Fruit fly (Drosophila melanogaster) whole organism, embryonic: ENCODE measurements around the gene CG32811.

Experiments used
- Abd-B ChIP-seq: fragments of 200-800 bp; sonication (Bioruptor generic); optimal IDR thresholded peaks from 2 replicates; lab custom pipeline; 2018; ENCODE audit warnings: missing biosample characterization, mild to moderate bottlenecking, missing genetic modification characterization, moderate library complexity
- Adf1 ChIP-seq: fragments of 200-800 bp; sonication (Bioruptor generic); IDR thresholded peaks from 2 replicates; pipeline ENCODE4 v1.3.6; 2022; ENCODE audit warnings: missing biosample characterization, missing genetic modification characterization
- CG10209 ChIP-seq: fragments of 200-800 bp; sonication (Bioruptor generic); optimal IDR thresholded peaks from 3 replicates; lab custom pipeline; 2017; ENCODE audit warnings: missing biosample characterization, mild to moderate bottlenecking, missing genetic modification characterization, missing genetic modification reagents
- CG10267 ChIP-seq: fragments of 200-800 bp; sonication (Bioruptor generic); optimal IDR thresholded peaks from 2 replicates; lab custom pipeline; 2018; ENCODE audit warnings: missing biosample characterization, mild to moderate bottlenecking, missing genetic modification characterization, moderate library complexity
- CG11398 ChIP-seq: fragments of 200-800 bp; sonication (Bioruptor generic); optimal IDR thresholded peaks from 2 replicates; lab custom pipeline; 2016; ENCODE audit warnings: missing biosample characterization, missing genetic modification characterization
- CG12071 ChIP-seq: fragments of 200-800 bp; sonication (Bioruptor generic); optimal IDR thresholded peaks from 3 replicates; lab custom pipeline; 2018; ENCODE audit warnings: missing biosample characterization, mild to moderate bottlenecking, missing genetic modification characterization
- CG12659 ChIP-seq: fragments of 200-800 bp; sonication (Bioruptor generic); optimal IDR thresholded peaks from 3 replicates; lab custom pipeline; 2017; ENCODE audit warnings: mild to moderate bottlenecking, missing biosample characterization, missing genetic modification reagents, missing genetic modification characterization
- CG13775 ChIP-seq: fragments of 200-800 bp; sonication (Bioruptor generic); optimal IDR thresholded peaks from 3 replicates; lab custom pipeline; 2017; ENCODE audit warnings: missing biosample characterization, mild to moderate bottlenecking, missing genetic modification characterization
- CG14667 ChIP-seq: fragments of 200-800 bp; sonication (Bioruptor generic); IDR thresholded peaks from 2 replicates; pipeline ENCODE4 v1.3.6; 2022; ENCODE audit warnings: missing biosample characterization, missing genetic modification characterization
- CG18262 ChIP-seq: fragments of 200-800 bp; optimal IDR thresholded peaks from 3 replicates; lab custom pipeline; 2019; ENCODE audit warnings: missing biosample characterization, mild to moderate bottlenecking, missing genetic modification characterization, moderate library complexity
- CG2202 ChIP-seq: fragments of 200-800 bp; sonication (Bioruptor generic); optimal IDR thresholded peaks from 2 replicates; lab custom pipeline; 2018; ENCODE audit warnings: missing biosample characterization, mild to moderate bottlenecking, missing genetic modification characterization
- CG2875 ChIP-seq: fragments of 200-800 bp; sonication (Bioruptor generic); optimal IDR thresholded peaks from 2 replicates; lab custom pipeline; 2017; ENCODE audit warnings: missing biosample characterization, mild to moderate bottlenecking, missing genetic modification characterization, missing genetic modification reagents
- CG3163 ChIP-seq: fragments of 200-800 bp; sonication (Bioruptor generic); optimal IDR thresholded peaks from 3 replicates; lab custom pipeline; 2016; ENCODE audit warnings: missing biosample characterization, missing genetic modification characterization
- CG3726 ChIP-seq: fragments of 200-800 bp; sonication (Bioruptor generic); IDR thresholded peaks from 3 replicates; pipeline ENCODE4, ENCODE4 v1.3.6; 2022; ENCODE audit warnings: missing biosample characterization, missing genetic modification characterization
- CG4360 ChIP-seq: fragments of 200-800 bp; sonication (Bioruptor generic); IDR thresholded peaks from 2 replicates; pipeline ENCODE4 v1.3.6; 2022; ENCODE audit warnings: missing biosample characterization, missing genetic modification characterization
- CG4424 ChIP-seq: fragments of 200-800 bp; sonication (Bioruptor generic); optimal IDR thresholded peaks from 3 replicates; lab custom pipeline; 2016; ENCODE audit warnings: missing biosample characterization, missing genetic modification characterization
- CG6175 ChIP-seq: fragments of 200-800 bp; sonication (Bioruptor generic); IDR thresholded peaks from 3 replicates; pipeline ENCODE4 v1.3.6; 2022; ENCODE audit warnings: missing biosample characterization, missing genetic modification characterization
- CG6813 ChIP-seq: fragments of 200-800 bp; sonication (Bioruptor generic); optimal IDR thresholded peaks from 2 replicates; lab custom pipeline; 2017; ENCODE audit warnings: missing biosample characterization, missing genetic modification characterization, mild to moderate bottlenecking, moderate library complexity, missing genetic modification reagents
- CG7928 ChIP-seq: fragments of 200-800 bp; sonication (Bioruptor generic); optimal IDR thresholded peaks from 2 replicates; lab custom pipeline; 2017; ENCODE audit warnings: missing biosample characterization, mild to moderate bottlenecking, missing genetic modification characterization
- CG8944 ChIP-seq: fragments of 200-800 bp; sonication (Bioruptor generic); optimal IDR thresholded peaks from 3 replicates; lab custom pipeline; 2016; ENCODE audit warnings: missing biosample characterization, missing genetic modification characterization
- Drgx ChIP-seq: fragments of 200-800 bp; sonication (Bioruptor generic); IDR thresholded peaks from 2 replicates; pipeline ENCODE4 v1.3.6; 2022; ENCODE audit warnings: missing biosample characterization, missing genetic modification characterization
- Elba2 ChIP-seq: fragments of 200-800 bp; sonication (Bioruptor generic); optimal IDR thresholded peaks from 3 replicates; lab custom pipeline; 2016; ENCODE audit warnings: missing biosample characterization, missing genetic modification characterization
- Fer1 ChIP-seq: fragments of 200-800 bp; sonication (Bioruptor generic); optimal IDR thresholded peaks from 2 replicates; lab custom pipeline; 2017; ENCODE audit warnings: missing biosample characterization, mild to moderate bottlenecking, missing genetic modification characterization
- Kr ChIP-seq: fragments of 200-800 bp; sonication (Bioruptor generic); optimal IDR thresholded peaks from 2 replicates; lab custom pipeline; 2017; ENCODE audit warnings: missing biosample characterization, mild to moderate bottlenecking, missing genetic modification characterization
- Meics ChIP-seq: fragments of 200-800 bp; sonication (Bioruptor generic); optimal IDR thresholded peaks from 2 replicates; lab custom pipeline; 2017; ENCODE audit warnings: missing biosample characterization, mild to moderate bottlenecking, missing genetic modification characterization
- Oli ChIP-seq: fragments of 200-800 bp; sonication (Bioruptor generic); optimal IDR thresholded peaks from 2 replicates; lab custom pipeline; 2018; ENCODE audit warnings: missing biosample characterization, mild to moderate bottlenecking, missing genetic modification characterization, moderate library complexity
- Opbp ChIP-seq: fragments of 200-800 bp; sonication (Bioruptor generic); IDR thresholded peaks from 3 replicates; pipeline ENCODE4 v1.3.6; 2022; ENCODE audit warnings: missing biosample characterization, missing genetic modification characterization; ENCODE audit not compliant: partially characterized antibody
- Spps ChIP-seq: fragments of 200-800 bp; sonication (Bioruptor generic); optimal IDR thresholded peaks from 2 replicates; lab custom pipeline; 2018; ENCODE audit warnings: missing biosample characterization, mild to moderate bottlenecking, missing genetic modification characterization
- ab ChIP-seq: fragments of 200-800 bp; sonication (Bioruptor generic); optimal IDR thresholded peaks from 2 replicates; lab custom pipeline; 2016; ENCODE audit warnings: missing biosample characterization, missing genetic modification characterization
- ash1 ChIP-seq: fragments of 200-800 bp; sonication (Bioruptor generic); optimal IDR thresholded peaks from 2 replicates; lab custom pipeline; 2018; ENCODE audit warnings: missing biosample characterization, mild to moderate bottlenecking, missing genetic modification characterization
- bbx ChIP-seq: fragments of 200-800 bp; sonication (Bioruptor generic); IDR thresholded peaks from 2 replicates; pipeline ENCODE4 v1.3.6; 2022; ENCODE audit warnings: missing biosample characterization, missing genetic modification characterization; ENCODE audit not compliant: partially characterized antibody
- bowl ChIP-seq: fragments of 200-800 bp; sonication (Bioruptor generic); IDR thresholded peaks from 2 replicates; pipeline ENCODE4 v1.3.6; 2022; ENCODE audit warnings: missing biosample characterization, missing genetic modification characterization
- dan ChIP-seq: fragments of 200-800 bp; sonication (Bioruptor generic); IDR thresholded peaks from 2 replicates; pipeline ENCODE4 v1.3.6; 2022; ENCODE audit warnings: missing biosample characterization, missing genetic modification characterization
- dm ChIP-seq: fragments of 200-800 bp; sonication (Bioruptor generic); optimal IDR thresholded peaks from 3 replicates; lab custom pipeline; 2016; ENCODE audit warnings: missing biosample characterization, missing genetic modification characterization
- dpn ChIP-seq, 2 experiments: fragments of 200-800 bp; sonication (Bioruptor generic); optimal IDR thresholded peaks; 3 replicates each; lab custom pipeline; 2016; ENCODE audit warnings: missing biosample characterization in 2 of 2, missing genetic modification characterization in 2 of 2
- fd102C ChIP-seq: fragments of 200-800 bp; sonication (Bioruptor generic); optimal IDR thresholded peaks from 2 replicates; lab custom pipeline; 2018; ENCODE audit warnings: missing biosample characterization, mild to moderate bottlenecking, missing genetic modification characterization, moderate library complexity
- fd96Cb ChIP-seq: fragments of 200-800 bp; sonication (Bioruptor generic); optimal IDR thresholded peaks from 2 replicates; lab custom pipeline; 2018; ENCODE audit warnings: missing biosample characterization, mild to moderate bottlenecking, missing genetic modification characterization, moderate library complexity
- ftz-f1 ChIP-seq: fragments of 200-800 bp; sonication (Bioruptor generic); optimal IDR thresholded peaks from 2 replicates; lab custom pipeline; 2016; ENCODE audit warnings: missing biosample characterization, missing genetic modification characterization
- gcm2 ChIP-seq: fragments of 200-800 bp; sonication (Bioruptor generic); optimal IDR thresholded peaks from 2 replicates; lab custom pipeline; 2016; ENCODE audit warnings: missing biosample characterization, missing genetic modification characterization
- kni ChIP-seq: fragments of 200-800 bp; sonication (Bioruptor generic); optimal IDR thresholded peaks from 3 replicates; lab custom pipeline; 2017; ENCODE audit warnings: mild to moderate bottlenecking, missing biosample characterization, missing genetic modification reagents, missing genetic modification characterization
- mirr ChIP-seq: fragments of 200-800 bp; sonication (Bioruptor generic); optimal IDR thresholded peaks from 3 replicates; lab custom pipeline; 2018; ENCODE audit warnings: missing biosample characterization, mild to moderate bottlenecking, missing genetic modification characterization
- nau ChIP-seq: fragments of 200-800 bp; sonication (Bioruptor generic); optimal IDR thresholded peaks from 3 replicates; lab custom pipeline; 2017; ENCODE audit warnings: missing biosample characterization, mild to moderate bottlenecking, missing genetic modification characterization, missing genetic modification reagents
- pb ChIP-seq: fragments of 200-800 bp; sonication (Bioruptor generic); optimal IDR thresholded peaks from 3 replicates; lab custom pipeline; 2016; ENCODE audit warnings: missing biosample characterization, missing genetic modification characterization
- pfk ChIP-seq: fragments of 200-800 bp; sonication (Bioruptor generic); optimal IDR thresholded peaks from 2 replicates; lab custom pipeline; 2018; ENCODE audit warnings: missing biosample characterization, mild to moderate bottlenecking, missing genetic modification characterization, moderate library complexity
- pita ChIP-seq: fragments of 200-800 bp; sonication (Bioruptor generic); optimal IDR thresholded peaks from 2 replicates; lab custom pipeline; 2017; ENCODE audit warnings: missing biosample characterization, mild to moderate bottlenecking, missing genetic modification characterization
- sim ChIP-seq: fragments of 200-800 bp; sonication (Bioruptor generic); IDR thresholded peaks from 2 replicates; pipeline ENCODE4 v1.3.6; 2022; ENCODE audit warnings: missing biosample characterization, missing genetic modification characterization
- sr ChIP-seq: fragments of 200-800 bp; sonication (Bioruptor generic); IDR thresholded peaks from 3 replicates; pipeline ENCODE4 v1.3.6; 2022; ENCODE audit warnings: missing biosample characterization, missing genetic modification characterization
- tll ChIP-seq, 2 experiments: fragments of 200-800 bp in 1 of 2; fragments of >200 bp in 1 of 2; sonication (Bioruptor generic) in 1 of 2; optimal IDR thresholded peaks; 2 replicates each; lab custom pipeline; 2017 to 2019; ENCODE audit warnings: missing biosample characterization in 2 of 2, missing genetic modification characterization in 2 of 2, mild to moderate bottlenecking in 1 of 2, moderate library complexity in 1 of 2
- tup ChIP-seq: fragments of 200-800 bp; sonication (Bioruptor generic); optimal IDR thresholded peaks from 2 replicates; lab custom pipeline; 2016; ENCODE audit warnings: missing biosample characterization, mild to moderate bottlenecking, missing genetic modification characterization, moderate library complexity

The CG32811 gene

DNA sequence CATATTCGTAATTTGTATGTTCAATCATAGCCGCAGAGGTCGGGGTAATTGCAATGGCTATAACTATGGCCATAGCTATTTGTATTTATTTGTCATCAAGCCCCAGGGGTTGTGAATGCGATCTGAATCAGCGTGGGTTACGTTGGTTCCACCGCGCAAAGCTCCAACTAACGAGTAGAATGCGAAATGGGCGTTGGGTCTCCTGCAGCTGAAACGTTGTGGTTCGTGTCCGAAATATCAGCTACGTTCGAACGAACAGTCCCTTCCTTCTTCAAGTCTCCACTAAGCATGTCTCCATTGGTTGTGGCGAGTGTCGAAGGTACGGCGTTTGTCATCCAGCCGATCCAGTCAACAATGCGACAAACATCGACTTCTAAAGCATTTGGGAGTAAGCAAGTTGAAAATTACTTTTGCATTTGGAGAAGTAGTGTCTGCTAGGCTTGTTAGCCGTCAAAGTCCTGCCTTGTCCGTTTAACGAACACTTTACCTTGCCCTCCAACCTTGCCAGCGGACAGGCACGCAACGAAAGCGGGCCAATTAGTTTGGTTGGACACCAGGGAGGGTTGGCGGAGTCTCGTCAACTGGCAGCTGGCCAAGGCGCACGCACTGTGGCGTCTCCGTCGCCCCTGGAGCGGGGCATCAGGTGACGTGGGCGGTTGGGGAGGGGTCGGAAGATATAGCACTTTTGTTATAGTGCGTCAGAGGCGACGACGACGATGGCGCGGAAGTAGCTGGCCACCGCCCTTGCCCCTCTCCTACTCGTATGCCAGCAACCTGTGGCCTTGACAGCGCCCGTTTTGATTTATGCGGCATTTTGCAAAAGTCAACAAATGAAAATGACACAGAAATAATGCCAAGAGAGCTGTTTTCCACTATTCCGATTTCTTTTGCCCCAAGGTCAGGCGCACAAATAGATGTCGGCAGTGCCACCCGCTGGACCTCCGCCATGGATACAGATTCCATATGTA, 11.0 kb downstream of the CG32811 start, which contains the start of gene CG32812:
Gene CG32812 (plus strand): TSS at position 423 of the 968 bp plus-strand sequence.
- TF ChIP-seq CG7928 (GFP tag; lab: Kevin White, UChicago) (no peak), CG10267 (no peak), CG12071 (GFP tag; lab: Kevin White, UChicago) (no peak), pfk (no peak), kni (GFP tag; lab: Kevin White, UChicago) (no peak), CG3163 (GFP tag; lab: Kevin White, UChicago) (no peak), pb (no peak), tup (no peak), Spps (tag; lab: Kevin White, UChicago) (no peak), tll (GFP tag; optimal IDR thresholded peaks at IDR 0.05; lab: Kevin White, UChicago) (no peak), pita (GFP tag; lab: Kevin White, UChicago) (peak; percentile 40), CG6175 (GFP tag; lab: Robert Waterston, UW) (peak; percentile 85), Adf1 (no peak), Abd-B (GFP tag; lab: Kevin White, UChicago) (no peak), Drgx (GFP tag; lab: Robert Waterston, UW) (no peak), Meics (GFP tag; lab: Kevin White, UChicago) (no peak), CG6813 (GFP tag; lab: Kevin White, UChicago) (no peak), sr (GFP tag; lab: Robert Waterston, UW) (peak; percentile 94), bbx (GFP tag; lab: Robert Waterston, UW) (no peak), ash1 (GFP tag; lab: Kevin White, UChicago) (no peak), Oli (no peak), CG18262 (tag; lab: Kevin White, UChicago) (no peak), dan (no peak), Opbp (GFP tag; lab: Robert Waterston, UW) (no peak), CG10209 (GFP tag; lab: Kevin White, UChicago) (no peak), CG3726 (GFP tag; lab: Robert Waterston, UW) (no peak), CG4360 (GFP tag; lab: Robert Waterston, UW) (no peak), fd96Cb (tag; lab: Kevin White, UChicago) (no peak), CG14667 (GFP tag; lab: Robert Waterston, UW) (no peak), fd102C (GFP tag; lab: Kevin White, UChicago) (no peak), CG12659 (GFP tag; lab: Kevin White, UChicago) (no peak), Kr (GFP tag; lab: Kevin White, UChicago) (no peak), CG11398 (GFP tag; lab: Kevin White, UChicago) (no peak), bowl (GFP tag; lab: Robert Waterston, UW) (no peak), nau (GFP tag; lab: Kevin White, UChicago) (no peak), CG2202 (no peak), ftz-f1 (GFP tag; lab: Kevin White, UChicago) (peak; percentile 84), ab (GFP tag; lab: Kevin White, UChicago) (no peak), Elba2 (GFP tag; lab: Kevin White, UChicago) (no peak), mirr (GFP tag; lab: Kevin White, UChicago) (no peak), sim (GFP tag; lab: Robert Waterston, UW) (no peak), dpn (GFP tag; optimal IDR thresholded peaks at IDR 0.05; lab: Kevin White, UChicago) (no peak), CG8944 (no peak), CG2875 (no peak), CG13775 (GFP tag; lab: Kevin White, UChicago) (no peak), dm (GFP tag; lab: Kevin White, UChicago) (no peak), CG4424 (GFP tag; lab: Kevin White, UChicago) (no peak), Fer1 (no peak), gcm2 (GFP tag; lab: Kevin White, UChicago) (no peak)
